Worm (Caenorhabditis elegans) whole organism, L3 larva: Measurements from ENCODE around the gene ZK402.5.
A peak's percentile ranks its signal among the peaks of the same experiment; 100 is the strongest.
"Not testable (repeated sequence)": the region's sequence is repeated elsewhere in the genome, so short reads cannot be mapped to it uniquely, and the experiment has no call there.

Experiments
- R02D3.7 ChIP-seq: fragments of 150-350 bp; optimal IDR thresholded peaks from 2 replicates; lab custom pipeline; 2014; ENCODE audit warnings: missing biosample characterization, missing genetic modification characterization
- aly-2 ChIP-seq: fragments of 150-350 bp; optimal IDR thresholded peaks from 2 replicates; lab custom pipeline; 2014; ENCODE audit warnings: missing biosample characterization, missing genetic modification characterization
- ceh-82 ChIP-seq: fragments of 150-350 bp; optimal IDR thresholded peaks from 2 replicates; lab custom pipeline; 2014; ENCODE audit warnings: missing biosample characterization, missing genetic modification characterization
- daf-12 ChIP-seq: fragments of 150-350 bp; optimal IDR thresholded peaks from 2 replicates; lab custom pipeline; 2014; ENCODE audit warnings: missing biosample characterization, missing genetic modification reagents, missing genetic modification characterization
- egl-27 ChIP-seq: sonication (generic microtip); optimal IDR thresholded peaks from 4 replicates; lab custom pipeline; 2017; ENCODE audit warnings: missing biosample characterization, missing genetic modification reagents, missing genetic modification characterization
- elt-1 ChIP-seq: fragments of 150-350 bp; optimal IDR thresholded peaks from 2 replicates; lab custom pipeline; 2014; ENCODE audit warnings: missing biosample characterization, missing genetic modification characterization
- elt-2 ChIP-seq: sonication (generic microtip); optimal IDR thresholded peaks from 2 replicates; lab custom pipeline; 2016; ENCODE audit warnings: missing genetic modification reagents, mild to moderate bottlenecking, missing genetic modification characterization, missing compliant biosample characterization
- elt-3 ChIP-seq, 3 experiments: fragments of 150-350 bp in 1 of 3; sonication (generic microtip) in 2 of 3; optimal IDR thresholded peaks; 2 replicates in 2 of 3; 4 replicates in 1 of 3; lab custom pipeline; 2014 to 2017; ENCODE audit warnings: missing biosample characterization in 3 of 3, missing genetic modification characterization in 3 of 3
- eor-1 ChIP-seq, 2 experiments: fragments of 150-350 bp; optimal IDR thresholded peaks; 2 replicates each; lab custom pipeline; 2014 to 2018; ENCODE audit warnings: missing biosample characterization in 2 of 2, missing genetic modification characterization in 2 of 2
- fkh-2 ChIP-seq: fragments of 150-350 bp; optimal IDR thresholded peaks from 2 replicates; lab custom pipeline; 2014; ENCODE audit warnings: missing biosample characterization, missing genetic modification reagents, missing genetic modification characterization
- fos-1 ChIP-seq: fragments of 150-350 bp; optimal IDR thresholded peaks from 2 replicates; lab custom pipeline; 2014; ENCODE audit warnings: missing biosample characterization, missing genetic modification characterization
- hmg-11 ChIP-seq: sonication (generic microtip); optimal IDR thresholded peaks from 2 replicates; lab custom pipeline; 2016; ENCODE audit warnings: missing genetic modification characterization, missing compliant biosample characterization
- jun-1 ChIP-seq: fragments of 150-350 bp; optimal IDR thresholded peaks from 2 replicates; lab custom pipeline; 2014; ENCODE audit warnings: missing biosample characterization, missing genetic modification reagents, missing genetic modification characterization
- lin-39 ChIP-seq: fragments of 150-350 bp; optimal IDR thresholded peaks from 2 replicates; lab custom pipeline; 2018; ENCODE audit warnings: missing biosample characterization, missing genetic modification reagents, missing genetic modification characterization
- lsy-12 ChIP-seq: sonication (generic microtip); optimal IDR thresholded peaks from 2 replicates; lab custom pipeline; 2016; ENCODE audit warnings: mild to moderate bottlenecking, missing genetic modification characterization, missing compliant biosample characterization
- mdl-1 ChIP-seq: fragments of 150-350 bp; optimal IDR thresholded peaks from 2 replicates; lab custom pipeline; 2014; ENCODE audit warnings: missing biosample characterization, missing genetic modification characterization
- mml-1 ChIP-seq: fragments of 150-350 bp; sonication (generic microtip); optimal IDR thresholded peaks from 3 replicates; lab custom pipeline; 2014; ENCODE audit warnings: missing biosample characterization, missing genetic modification characterization
- nfya-1 ChIP-seq: sonication (generic microtip); optimal IDR thresholded peaks from 2 replicates; lab custom pipeline; 2017; ENCODE audit warnings: missing genetic modification characterization, mild to moderate bottlenecking, missing compliant biosample characterization, antibody characterized with exemption, moderate library complexity; ENCODE audit not compliant: insufficient read depth
- nhr-12 ChIP-seq: fragments of 150-350 bp; optimal IDR thresholded peaks from 2 replicates; lab custom pipeline; 2014; ENCODE audit warnings: missing biosample characterization, missing genetic modification characterization
- nhr-23 ChIP-seq: fragments of 150-350 bp; optimal IDR thresholded peaks from 2 replicates; lab custom pipeline; 2014; ENCODE audit warnings: missing biosample characterization, missing genetic modification reagents, missing genetic modification characterization
- nhr-43 ChIP-seq: sonication (generic microtip); optimal IDR thresholded peaks from 2 replicates; lab custom pipeline; 2016; ENCODE audit warnings: mild to moderate bottlenecking, missing genetic modification characterization, missing compliant biosample characterization; ENCODE audit not compliant: poor library complexity, severe bottlenecking
- nhr-67 ChIP-seq: fragments of 150-350 bp; optimal IDR thresholded peaks from 2 replicates; lab custom pipeline; 2014; ENCODE audit warnings: missing biosample characterization, missing genetic modification characterization
- nhr-77 ChIP-seq: fragments of 150-350 bp; optimal IDR thresholded peaks from 2 replicates; lab custom pipeline; 2014; ENCODE audit warnings: missing biosample characterization, missing genetic modification characterization
- pha-4 ChIP-seq: fragments of 150-350 bp; optimal IDR thresholded peaks from 2 replicates; lab custom pipeline; 2014; ENCODE audit warnings: missing biosample characterization, missing genetic modification reagents, missing genetic modification characterization
- pqm-1 ChIP-seq: fragments of 150-350 bp; optimal IDR thresholded peaks from 2 replicates; lab custom pipeline; 2017; ENCODE audit warnings: missing biosample characterization, missing genetic modification characterization, inconsistent platforms
- sea-2 ChIP-seq: fragments of 150-350 bp; sonication (generic microtip); optimal IDR thresholded peaks from 4 replicates; lab custom pipeline; 2014; ENCODE audit warnings: missing biosample characterization, missing genetic modification reagents, missing genetic modification characterization
- skn-1 ChIP-seq: fragments of 150-350 bp; optimal IDR thresholded peaks from 2 replicates; lab custom pipeline; 2014; ENCODE audit warnings: missing biosample characterization, missing genetic modification characterization
- tbx-2 ChIP-seq: sonication (generic microtip); optimal IDR thresholded peaks from 2 replicates; lab custom pipeline; 2016; ENCODE audit warnings: mild to moderate bottlenecking, missing genetic modification characterization, missing compliant biosample characterization

Gene ZK402.5

ce11 chrX:1419163-1419696 is 18.1 kb upstream of the ZK402.5 start, which contains the start of gene F19G12.9:
Gene F19G12.9, plus strand, starts transcription at chrX:1419213.
- TF ChIP-seq nhr-43 (tag; lab: Kevin White, UChicago) (no peak), pha-4 (tag; lab: Kevin White, UChicago) (peak; percentile 14), lsy-12 (tag; lab: Kevin White, UChicago) (no peak), elt-3 (tag; optimal IDR thresholded peaks at IDR 0.05; lab: Kevin White, UChicago) (no peak), elt-2 (tag; lab: Kevin White, UChicago) (peak; percentile 43), sea-2 (no peak), skn-1 (peak; percentile 92), nfya-1 (tag; lab: Kevin White, UChicago) (no peak)

- no peak for TF ChIP-seq eor-1 (tag; optimal IDR thresholded peaks at IDR 0.05; lab: Kevin White, UChicago)
- TF ChIP-seq egl-27 (tag; lab: Kevin White, UChicago): no peak
- peak; percentile 38 for TF ChIP-seq pqm-1 (tag; lab: Kevin White, UChicago)
- peak; percentile 54 for TF ChIP-seq skn-1
- peak; percentile 62 for TF ChIP-seq elt-2 (tag; lab: Kevin White, UChicago)
These were observed 15.7 kb upstream of the ZK402.5 start, which contains the start of the genes F19G12.4 and F19G12.8 for ce11 chrX:1416776-1417354. Gene F19G12.4, plus strand, starts transcription at chrX:1417304. Gene F19G12.8, plus strand, starts transcription at chrX:1417320.

ce11 chrX:1412844-1413243 is 11.7 kb upstream of the ZK402.5 start, which contains the start of gene srh-19:
Gene srh-19, plus strand, starts transcription at chrX:1413144.
- no peak for TF ChIP-seq R02D3.7 (tag; lab: Kevin White, UChicago)
- no peak for TF ChIP-seq egl-27 (tag; lab: Kevin White, UChicago)
- no peak for TF ChIP-seq aly-2 (tag; lab: Kevin White, UChicago)

DNA sequence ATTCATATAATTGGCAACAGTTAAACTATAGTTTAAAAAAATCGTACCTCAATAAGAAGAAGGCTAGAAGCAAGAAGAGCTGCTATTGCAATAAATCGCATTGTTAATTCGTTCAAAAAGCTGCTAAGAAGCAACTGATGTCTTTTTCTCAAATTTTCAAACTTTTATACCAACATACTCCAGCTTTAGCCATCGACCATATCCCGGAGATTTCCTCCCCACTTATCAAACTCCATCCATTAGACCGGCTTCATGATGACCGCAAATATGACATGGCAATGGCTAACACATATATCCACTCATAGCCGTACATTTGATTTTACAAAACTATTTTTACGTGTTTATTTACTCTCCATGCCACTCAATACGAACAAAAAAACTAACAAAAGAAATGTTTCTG is 9.4 kb upstream of the ZK402.5 start, which contains the start of gene abu-2:
Gene abu-2, minus strand, starts transcription at position 101 of the 400 bp plus-strand sequence.
- no peak for TF ChIP-seq elt-1
- TF ChIP-seq nhr-77: no peak
- TF ChIP-seq jun-1 (tag; lab: Kevin White, UChicago): no peak
- TF ChIP-seq, all 47 proteins: peak for 0

- TF ChIP-seq skn-1 (no peak), mml-1 (tag; lab: Kevin White, UChicago) (no peak), aly-2 (tag; lab: Kevin White, UChicago) (no peak)
These were observed 8.1 kb upstream of the ZK402.5 start for ce11 chrX:1409224-1409623.

DNA sequence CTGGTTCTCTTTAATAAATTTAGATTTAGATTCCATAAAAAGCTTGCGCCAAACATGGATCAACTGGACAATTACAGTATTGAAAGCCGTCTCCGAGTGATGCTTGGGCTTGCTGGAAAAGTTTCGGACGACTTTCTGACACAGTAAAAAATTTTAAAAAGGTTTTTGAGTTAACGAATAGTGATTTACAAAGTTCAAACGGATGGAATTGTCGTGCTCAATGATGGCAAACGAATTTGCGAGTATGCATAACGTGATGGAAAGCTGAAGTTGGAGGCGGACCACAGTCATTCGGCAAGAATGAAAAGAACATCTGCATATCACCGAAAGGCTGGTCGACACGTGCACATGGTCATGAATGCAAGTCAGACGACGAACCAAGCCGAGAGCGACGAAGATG is 2.8 kb upstream of the ZK402.5 start, which contains the start of gene ZK402.1:
Gene ZK402.1, plus strand, starts transcription at position 301 of the 400 bp plus-strand sequence.
- not testable (repeated sequence) for TF ChIP-seq lsy-12, pha-4, tbx-2 (tag; lab: Kevin White, UChicago)

ce11 chrX:1403444-1403843 is 2.3 kb upstream of the ZK402.5 start, which contains the start of gene ZK402.2:
Gene ZK402.2, plus strand, starts transcription at chrX:1403744.
- TF ChIP-seq nhr-67; fos-1 (tag; lab: Kevin White, UChicago); daf-12 (tag; lab: Kevin White, UChicago): not testable (repeated sequence)
- TF ChIP-seq, all 47 proteins: peak for 0; not testable (repeated sequence) for 47

DNA sequence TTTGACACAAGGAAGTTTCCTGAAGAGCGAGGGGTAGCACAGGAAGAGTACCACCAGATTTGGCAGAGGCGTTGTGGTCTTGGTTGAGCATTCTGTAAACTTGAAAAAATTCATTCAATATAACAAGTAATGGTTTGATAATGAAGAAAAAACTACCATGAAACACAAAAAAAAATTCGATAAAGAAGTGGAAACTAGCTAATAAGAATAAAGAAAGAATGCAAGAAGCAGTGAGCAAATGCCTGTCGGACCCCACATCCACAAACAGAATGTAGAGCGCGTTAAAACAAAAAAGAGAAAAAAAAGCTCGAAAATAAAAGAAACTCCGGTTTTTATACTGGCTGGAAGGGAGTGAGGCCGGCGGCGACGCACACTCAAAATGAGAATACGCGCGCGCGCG is 3.6 kb downstream of the ZK402.5 start, which contains the start of gene H39E20.1:
Gene H39E20.1, minus strand, starts transcription at position 101 of the 400 bp plus-strand sequence.
- no peak for TF ChIP-seq nhr-67
- TF ChIP-seq sea-2: no peak
- TF ChIP-seq fos-1 (tag; lab: Kevin White, UChicago): no peak
- TF ChIP-seq lin-39: no peak
- TF ChIP-seq lsy-12 (tag; lab: Kevin White, UChicago): no peak
- TF ChIP-seq pqm-1 (tag; lab: Kevin White, UChicago): no peak
- TF ChIP-seq aly-2 (tag; lab: Kevin White, UChicago): no peak
- no peak for TF ChIP-seq nhr-77
- no peak for TF ChIP-seq elt-2 (tag; lab: Kevin White, UChicago)
- no peak for TF ChIP-seq R02D3.7 (tag; lab: Kevin White, UChicago)
- no peak for TF ChIP-seq tbx-2 (tag; lab: Kevin White, UChicago)
- no peak for TF ChIP-seq mdl-1 (tag; lab: Kevin White, UChicago)
- no peak for TF ChIP-seq fkh-2 (tag; lab: Kevin White, UChicago)
- no peak for TF ChIP-seq hmg-11 (tag; lab: Kevin White, UChicago)
- TF ChIP-seq elt-3 (tag; optimal IDR thresholded peaks at IDR 0.05; lab: Kevin White, UChicago): no peak
- no peak for TF ChIP-seq nhr-12
- TF ChIP-seq nhr-23 (tag; lab: Kevin White, UChicago): no peak
- no peak for TF ChIP-seq daf-12 (tag; lab: Kevin White, UChicago)
- TF ChIP-seq ceh-82 (tag; lab: Kevin White, UChicago): no peak
